Fruit fly (Drosophila melanogaster): ENCODE results near the gene Gr64e.

DNA sequence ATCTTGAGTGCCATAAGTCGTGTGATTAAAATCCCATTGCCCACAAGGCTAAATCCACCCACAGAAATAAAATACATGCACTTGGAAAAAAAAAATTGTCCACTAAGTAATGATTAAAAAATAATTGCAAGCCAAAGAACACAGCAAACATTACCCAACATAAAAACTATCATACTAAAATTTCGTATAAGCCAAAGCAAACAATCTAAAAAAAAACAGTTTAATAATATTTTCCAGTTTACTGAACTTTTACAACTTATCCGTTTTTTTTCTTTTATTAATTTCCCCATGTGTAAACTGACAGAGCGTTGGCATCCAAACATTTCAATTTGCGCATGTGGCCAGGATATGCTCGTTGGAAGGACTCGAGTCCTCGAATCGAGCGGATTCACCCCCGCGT, 48.3 kb downstream of the Gr64e start:
- TF ChIP-seq pan (optimal IDR thresholded peaks at IDR 0.05) (no peak), usp (GFP tag; optimal IDR thresholded peaks at IDR 0.05) (no peak), EcR (GFP tag; optimal IDR thresholded peaks at IDR 0.05) (no peak), psq (optimal IDR thresholded peaks at IDR 0.05) (no peak), Dll (optimal IDR thresholded peaks at IDR 0.05) (no peak)

Measured in whole organism.